Worm (Caenorhabditis elegans): ENCODE results near the gene best-1.

ce11 chrIV:13095462-13095861 lies 14.1 kb downstream of the best-1 start, which contains the start of gene rfc-3:
- TF ChIP-seq flt-1 (GFP tag; IDR thresholded peaks at IDR 0.05) (no peak), klf-2 (GFP tag; conservative IDR thresholded peaks at IDR 0.05) (no peak), tab-1 (GFP tag; IDR thresholded peaks at IDR 0.05) (no peak), ztf-29 (GFP tag; IDR thresholded peaks at IDR 0.05) (no peak), med-1 (GFP tag; optimal IDR thresholded peaks at IDR 0.05; ENCODE audit: insufficient read depth) (no peak), ztf-23 (GFP tag; IDR thresholded peaks at IDR 0.05) (no peak)
